Worm (Caenorhabditis elegans): ENCODE measurements around the gene K08F4.12.

ce11 chrIV:10176252-10176730 lies 38.4 kb downstream of the K08F4.12 start, which contains the start of gene rack-1:
- TF ChIP-seq nfyb-1 (GFP tag; IDR thresholded peaks at IDR 0.05) (no peak), mxl-1 (tag; optimal IDR thresholded peaks at IDR 0.05) (no peak), hmg-20 (GFP tag; IDR thresholded peaks at IDR 0.05) (no peak), nfya-1 (tag; optimal IDR thresholded peaks at IDR 0.05; ENCODE audit: borderline replicate concordance, insufficient read depth) (no peak), sdz-38 (tag; optimal IDR thresholded peaks at IDR 0.05) (no peak), Y79H2A.3 (GFP tag; conservative IDR thresholded peaks at IDR 0.05) (no peak), F49E8.2 (tag; optimal IDR thresholded peaks at IDR 0.05; ENCODE audit: insufficient read depth) (peak; percentile 1), ama-1 (optimal IDR thresholded peaks at IDR 0.05) (no peak), ama-1 (GFP tag; optimal IDR thresholded peaks at IDR 0.05) (no peak), him-1 (tag; optimal IDR thresholded peaks at IDR 0.05) (no peak), C17E4.6 (GFP tag; IDR thresholded peaks at IDR 0.05) (no peak), ztf-22 (GFP tag; optimal IDR thresholded peaks at IDR 0.05) (no peak), sea-2 (GFP tag; IDR thresholded peaks at IDR 0.05) (no peak), unc-130 (GFP tag; optimal IDR thresholded peaks at IDR 0.05) (no peak)
